Fruit fly (Drosophila melanogaster): ENCODE results near the gene CG13082.
A peak's percentile ranks its signal among the peaks of the same experiment; 100 is the strongest.

The CG13082 gene

dm6 chr2L:19530092-19530491 is 8.1 kb upstream of the CG13082 start, which contains the start of gene CG10165 (continued):
- peak; percentile 21 for TF ChIP-seq CG2120 (GFP tag; optimal IDR thresholded peaks at IDR 0.05)
- TF ChIP-seq CG8290 (GFP tag; optimal IDR thresholded peaks at IDR 0.05) = no peak
- no peak for TF ChIP-seq CG8290 (tag; optimal IDR thresholded peaks at IDR 0.05)
- TF ChIP-seq CG18262 (tag; optimal IDR thresholded peaks at IDR 0.05) = no peak
- no peak for TF ChIP-seq Bgb (GFP tag; IDR thresholded peaks at IDR 0.05; ENCODE audit: partially characterized antibody)
- TF ChIP-seq zen2 (GFP tag; IDR thresholded peaks at IDR 0.05; ENCODE audit: partially characterized antibody) = no peak
- TF ChIP-seq CG12071 (GFP tag; optimal IDR thresholded peaks at IDR 0.05) = no peak
- no peak for TF ChIP-seq CG8281 (tag; optimal IDR thresholded peaks at IDR 0.05)
- no peak for TF ChIP-seq CG15696 (tag; optimal IDR thresholded peaks at IDR 0.05)
- no peak for TF ChIP-seq wek (GFP tag; optimal IDR thresholded peaks at IDR 0.05)
- TF ChIP-seq C15 (GFP tag; IDR thresholded peaks at IDR 0.05) = no peak
- no peak for TF ChIP-seq slp2 (GFP tag; optimal IDR thresholded peaks at IDR 0.05)
- no peak for TF ChIP-seq slou (GFP tag; optimal IDR thresholded peaks at IDR 0.05)
- no peak for TF ChIP-seq prd (optimal IDR thresholded peaks at IDR 0.05)
- TF ChIP-seq prd (GFP tag; IDR thresholded peaks at IDR 0.05) = no peak
- no peak for TF ChIP-seq CG7963 (GFP tag; IDR thresholded peaks at IDR 0.05; ENCODE audit: partially characterized antibody)
- no peak for TF ChIP-seq hth (optimal IDR thresholded peaks at IDR 0.05)
- no peak for TF ChIP-seq mld (GFP tag; IDR thresholded peaks at IDR 0.05; ENCODE audit: partially characterized antibody)
- TF ChIP-seq h (optimal IDR thresholded peaks at IDR 0.05) = no peak
- no peak for TF ChIP-seq Hr3 (GFP tag; optimal IDR thresholded peaks at IDR 0.05)
- TF ChIP-seq mirr (GFP tag; optimal IDR thresholded peaks at IDR 0.05) = no peak
- no peak for TF ChIP-seq Optix (GFP tag; IDR thresholded peaks at IDR 0.05)
- TF ChIP-seq Atf6 (GFP tag; IDR thresholded peaks at IDR 0.05) = peak; percentile 45; the same call in 1 of the 2 replicates
- no peak for TF ChIP-seq dpn (GFP tag; optimal IDR thresholded peaks at IDR 0.05)
- TF ChIP-seq Stat92E (GFP tag; optimal IDR thresholded peaks at IDR 0.05) = no peak
- TF ChIP-seq stwl (tag; optimal IDR thresholded peaks at IDR 0.05) = peak; percentile 49
- TF ChIP-seq CG17568 (GFP tag; optimal IDR thresholded peaks at IDR 0.05) = no peak
- no peak for TF ChIP-seq bcd (GFP tag; optimal IDR thresholded peaks at IDR 0.05)
- TF ChIP-seq CTCF (GFP tag; optimal IDR thresholded peaks at IDR 0.05) = no peak
- TF ChIP-seq CG2875 (GFP tag; optimal IDR thresholded peaks at IDR 0.05) = no peak
- peak; percentile 3 for TF ChIP-seq CG4617 (GFP tag; optimal IDR thresholded peaks at IDR 0.05; ENCODE audit: borderline replicate concordance)
- peak; percentile 56 for TF ChIP-seq CG9437 (GFP tag; optimal IDR thresholded peaks at IDR 0.05)
- no peak for TF ChIP-seq hb (GFP tag; IDR thresholded peaks at IDR 0.05; ENCODE audit: partially characterized antibody)
- no peak for TF ChIP-seq ham (GFP tag; IDR thresholded peaks at IDR 0.05)
- no peak for TF ChIP-seq cato (GFP tag; optimal IDR thresholded peaks at IDR 0.05; ENCODE audit: borderline replicate concordance)
- TF ChIP-seq CG10267 (tag; optimal IDR thresholded peaks at IDR 0.05) = peak; percentile 94
- TF ChIP-seq CG15011 (GFP tag; optimal IDR thresholded peaks at IDR 0.05) = no peak
- no peak for TF ChIP-seq fu2 (GFP tag; optimal IDR thresholded peaks at IDR 0.05)
- no peak for TF ChIP-seq CG7372 (GFP tag; IDR thresholded peaks at IDR 0.05)
- TF ChIP-seq Drgx (GFP tag; IDR thresholded peaks at IDR 0.05) = no peak
- TF ChIP-seq CG2129 (GFP tag; IDR thresholded peaks at IDR 0.05; ENCODE audit: partially characterized antibody) = no peak
- no peak for TF ChIP-seq CG1024 (GFP tag; IDR thresholded peaks at IDR 0.05)
- TF ChIP-seq sens (GFP tag) = peak; percentile 70
- TF ChIP-seq cwo (GFP tag; optimal IDR thresholded peaks at IDR 0.05) = no peak
- no peak for TF ChIP-seq Aef1 (GFP tag; IDR thresholded peaks at IDR 0.05)
- no peak for TF ChIP-seq CG18476 (GFP tag; optimal IDR thresholded peaks at IDR 0.05)
- no peak for TF ChIP-seq Max (GFP tag; optimal IDR thresholded peaks at IDR 0.05)
- no peak for TF ChIP-seq CG10209 (GFP tag; optimal IDR thresholded peaks at IDR 0.05)
- no peak for TF ChIP-seq fd102C (GFP tag; optimal IDR thresholded peaks at IDR 0.05)
- peak; percentile 16 for TF ChIP-seq CG1603 (tag; optimal IDR thresholded peaks at IDR 0.05)
- TF ChIP-seq bbx (GFP tag; IDR thresholded peaks at IDR 0.05; ENCODE audit: partially characterized antibody) = no peak
- no peak for TF ChIP-seq CG4730 (GFP tag; IDR thresholded peaks at IDR 0.05)
